Fruit fly (Drosophila melanogaster): ENCODE results near the gene CG15169.

CG15169 gene

DNA sequence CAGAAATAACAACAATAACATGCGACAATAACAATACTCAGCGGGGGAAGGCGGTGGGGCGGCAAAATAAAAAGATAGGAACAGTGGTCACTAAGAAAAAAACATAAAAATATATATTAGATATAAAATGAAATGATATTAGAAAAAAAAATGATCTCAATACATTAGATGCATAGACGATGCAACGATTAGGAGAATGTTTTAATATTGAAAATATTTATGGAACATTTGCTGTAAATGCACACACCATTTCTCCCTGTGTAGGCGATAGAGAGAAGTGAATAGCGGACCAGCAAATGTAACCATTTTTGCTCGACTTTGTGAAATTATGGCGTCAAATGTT is 24.6 kb upstream of the CG15169 start (continued):
- TF ChIP-seq otp (GFP tag; IDR thresholded peaks at IDR 0.05) (peak; percentile 88), trem (tag; optimal IDR thresholded peaks at IDR 0.05) (peak; percentile 50), CG33213 (GFP tag; optimal IDR thresholded peaks at IDR 0.05) (peak; percentile 42), CG11085 (GFP tag; IDR thresholded peaks at IDR 0.05) (peak; percentile 88), caup (GFP tag; optimal IDR thresholded peaks at IDR 0.05; ENCODE audit: severe bottlenecking) (peak; percentile 81), Six4 (GFP tag; optimal IDR thresholded peaks at IDR 0.05) (peak; percentile 63), Camta (GFP tag; optimal IDR thresholded peaks at IDR 0.05) (no peak), CG18599 (GFP tag; optimal IDR thresholded peaks at IDR 0.05) (peak; percentile 93), ro (GFP tag; IDR thresholded peaks at IDR 0.05) (peak; percentile 70), Kr (GFP tag; optimal IDR thresholded peaks at IDR 0.05) (no peak), NFAT (GFP tag; IDR thresholded peaks at IDR 0.05) (peak; percentile 89), sens-2 (GFP tag; IDR thresholded peaks at IDR 0.05) (peak; percentile 36; the same call in 1 of the 2 replicates), CG10431 (GFP tag; optimal IDR thresholded peaks at IDR 0.05) (no peak), cato (GFP tag; optimal IDR thresholded peaks at IDR 0.05; ENCODE audit: borderline replicate concordance) (no peak), CG4617 (GFP tag; optimal IDR thresholded peaks at IDR 0.05; ENCODE audit: borderline replicate concordance) (peak; percentile 34), Dad (GFP tag; optimal IDR thresholded peaks at IDR 0.05) (peak; percentile 13), al (GFP tag; IDR thresholded peaks at IDR 0.05) (peak; percentile 94), zfh1 (GFP tag; IDR thresholded peaks at IDR 0.05) (peak; percentile 87), Med (GFP tag) (peak; percentile 89), Sin3A (optimal IDR thresholded peaks at IDR 0.05) (no peak), CG17829 (tag; optimal IDR thresholded peaks at IDR 0.05) (peak; percentile 75), dati (GFP tag; IDR thresholded peaks at IDR 0.05) (0 out of 2 replicates have a peak, but pooled peaks have one; percentile 29), dmrt11E (tag; optimal IDR thresholded peaks at IDR 0.05) (peak; percentile 60), gro (GFP tag; optimal IDR thresholded peaks at IDR 0.05) (peak; percentile 61), D19B (GFP tag; optimal IDR thresholded peaks at IDR 0.05) (no peak), dmrt99B (tag; optimal IDR thresholded peaks at IDR 0.05) (peak; percentile 76), Nf-YC (tag; optimal IDR thresholded peaks at IDR 0.05) (peak; percentile 45), bbx (GFP tag; IDR thresholded peaks at IDR 0.05; ENCODE audit: partially characterized antibody) (no peak), Eip74EF (GFP tag; optimal IDR thresholded peaks at IDR 0.05) (peak in 1 of 2 experiments; percentile 28), stc (GFP tag; IDR thresholded peaks at IDR 0.05) (peak; percentile 81), Dip3 (GFP tag; optimal IDR thresholded peaks at IDR 0.05) (peak; percentile 40), Doc2 (GFP tag; IDR thresholded peaks at IDR 0.05) (peak; percentile 69; the same call in 1 of the 2 replicates), Neu2 (GFP tag; optimal IDR thresholded peaks at IDR 0.05; ENCODE audit: borderline replicate concordance) (no peak), CG8089 (GFP tag; optimal IDR thresholded peaks at IDR 0.05) (peak; percentile 37), chinmo (GFP tag; IDR thresholded peaks at IDR 0.05; ENCODE audit: partially characterized antibody) (no peak; the same call in 2 of the 4 replicates), Scr (GFP tag; IDR thresholded peaks at IDR 0.05; ENCODE audit: partially characterized antibody) (no peak), NC2β (GFP tag; optimal IDR thresholded peaks at IDR 0.05) (peak; percentile 19), CG7357 (GFP tag; IDR thresholded peaks at IDR 0.05) (peak; percentile 77), yki (optimal IDR thresholded peaks at IDR 0.05) (no peak), CG15514 (GFP tag; optimal IDR thresholded peaks at IDR 0.05) (peak; percentile 83), danr (GFP tag; IDR thresholded peaks at IDR 0.05) (peak; percentile 74; the same call in 1 of the 2 replicates), CG3838 (GFP tag; optimal IDR thresholded peaks at IDR 0.05) (peak; percentile 49), CG4328 (GFP tag; optimal IDR thresholded peaks at IDR 0.05) (no peak), mld (GFP tag; IDR thresholded peaks at IDR 0.05; ENCODE audit: partially characterized antibody) (no peak), CG17361 (GFP tag; IDR thresholded peaks at IDR 0.05) (peak; percentile 43), HmgD (GFP tag; optimal IDR thresholded peaks at IDR 0.05) (no peak), CG1832 (GFP tag; optimal IDR thresholded peaks at IDR 0.05) (no peak), Rx (GFP tag; IDR thresholded peaks at IDR 0.05) (peak; percentile 68; the same call in 1 of the 2 replicates), Abd-B (GFP tag; optimal IDR thresholded peaks at IDR 0.05) (peak; percentile 53), dimm (GFP tag; IDR thresholded peaks at IDR 0.05) (peak; percentile 52), CG1602 (GFP tag; optimal IDR thresholded peaks at IDR 0.05) (peak; percentile 53)

Data from whole organism, embryonic.